Worm (Caenorhabditis elegans): ENCODE results near the gene ins-17.

The ins-17 gene

DNA sequence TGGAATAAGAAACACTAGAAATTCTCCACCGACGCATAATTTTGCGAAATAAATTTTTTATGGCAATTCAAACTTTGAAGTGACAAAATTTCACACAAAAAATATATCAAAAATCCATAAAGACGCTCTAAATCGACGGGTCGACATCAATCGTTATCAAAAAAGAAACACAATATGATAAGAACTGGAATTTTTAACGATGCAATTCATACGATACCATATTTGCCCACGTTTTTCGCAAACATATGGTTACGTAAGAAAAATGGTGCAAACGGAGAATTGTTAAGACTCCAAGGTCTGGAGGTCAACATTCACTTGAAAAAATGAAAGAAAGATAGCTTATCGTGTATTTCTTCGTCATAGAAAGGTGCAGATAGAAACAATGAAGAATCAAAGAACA is 28.8 kb upstream of the ins-17 start:
- no peak for TF ChIP-seq lsy-2 (tag; optimal IDR thresholded peaks at IDR 0.05)
- peak; percentile 69 for TF ChIP-seq fos-1 (tag; optimal IDR thresholded peaks at IDR 0.05)
- TF ChIP-seq nhr-6 (tag; optimal IDR thresholded peaks at IDR 0.05): no peak
- TF ChIP-seq nhr-237 (tag; optimal IDR thresholded peaks at IDR 0.05): no peak
- no peak for TF ChIP-seq unc-55 (GFP tag; optimal IDR thresholded peaks at IDR 0.05)
- TF ChIP-seq sma-9 (GFP tag; optimal IDR thresholded peaks at IDR 0.05): peak; percentile 73
- TF ChIP-seq sma-9 (tag; optimal IDR thresholded peaks at IDR 0.05): no peak

DNA sequence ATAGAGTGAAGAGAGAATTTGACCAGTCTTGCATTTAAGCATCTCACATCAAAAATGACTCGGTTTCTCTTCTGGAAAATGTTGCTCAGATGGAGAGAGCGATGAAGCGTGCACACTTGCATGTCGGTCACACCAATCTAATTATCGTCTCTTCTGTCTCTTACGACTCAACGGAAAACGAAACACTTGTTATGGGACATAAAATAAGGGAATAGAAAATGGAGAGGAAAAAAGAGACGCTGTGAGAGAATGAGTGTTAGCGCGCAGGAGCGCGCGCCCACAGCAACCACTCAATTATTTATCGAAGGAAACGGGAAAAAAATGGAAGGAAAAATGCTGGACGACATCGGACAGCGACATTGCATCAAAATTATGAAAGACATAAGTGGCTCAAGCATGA is 28.4 kb upstream of the ins-17 start:
- no peak for TF ChIP-seq elt-3 (tag; optimal IDR thresholded peaks at IDR 0.05)
- TF ChIP-seq egl-27 (tag; optimal IDR thresholded peaks at IDR 0.05): no peak
- TF ChIP-seq ZK546.5 (tag; optimal IDR thresholded peaks at IDR 0.05): no peak
- no peak for TF ChIP-seq dmd-4 (tag; optimal IDR thresholded peaks at IDR 0.05)
- no peak for TF ChIP-seq crh-2 (tag; optimal IDR thresholded peaks at IDR 0.05)
- TF ChIP-seq fos-1 (tag; optimal IDR thresholded peaks at IDR 0.05): no peak
- peak; percentile 1 for TF ChIP-seq ztf-4 (tag; optimal IDR thresholded peaks at IDR 0.05)
- TF ChIP-seq unc-62 (GFP tag; optimal IDR thresholded peaks at IDR 0.05): no peak
- no peak for TF ChIP-seq nhr-25 (tag; optimal IDR thresholded peaks at IDR 0.05)
- no peak for TF ChIP-seq R02D3.7 (tag; optimal IDR thresholded peaks at IDR 0.05)
- TF ChIP-seq mbf-1 (tag; optimal IDR thresholded peaks at IDR 0.05): no peak
- TF ChIP-seq nhr-11 (tag; optimal IDR thresholded peaks at IDR 0.05): no peak
- TF ChIP-seq nhr-12 (tag; optimal IDR thresholded peaks at IDR 0.05): no peak
- TF ChIP-seq F13H6.1 (tag; optimal IDR thresholded peaks at IDR 0.05): peak; percentile 57
- TF ChIP-seq skn-1 (tag; optimal IDR thresholded peaks at IDR 0.05): no peak
- TF ChIP-seq snpc-4 (tag; optimal IDR thresholded peaks at IDR 0.05): no peak
- TF ChIP-seq sem-4 (tag; optimal IDR thresholded peaks at IDR 0.05): peak; percentile 59
- TF ChIP-seq sma-9 (GFP tag; optimal IDR thresholded peaks at IDR 0.05): no peak
- no peak for TF ChIP-seq sma-9 (tag; optimal IDR thresholded peaks at IDR 0.05)
- TF ChIP-seq nhr-6 (tag; optimal IDR thresholded peaks at IDR 0.05): no peak
- TF ChIP-seq lsy-2 (tag; optimal IDR thresholded peaks at IDR 0.05): peak; percentile 29 to 58
- peak; percentile 45 for TF ChIP-seq zag-1 (tag; optimal IDR thresholded peaks at IDR 0.05)
- TF ChIP-seq nhr-21 (tag; optimal IDR thresholded peaks at IDR 0.05): no peak
- TF ChIP-seq mdl-1 (tag; optimal IDR thresholded peaks at IDR 0.05): no peak
- peak; percentile 32 for TF ChIP-seq unc-55 (GFP tag; optimal IDR thresholded peaks at IDR 0.05)
- TF ChIP-seq ceh-16 (tag; optimal IDR thresholded peaks at IDR 0.05): no peak
- peak; percentile 22 for TF ChIP-seq C34F6.9 (tag; optimal IDR thresholded peaks at IDR 0.05)
- peak; percentile 23 for TF ChIP-seq alr-1 (tag; optimal IDR thresholded peaks at IDR 0.05)
- TF ChIP-seq sma-3 (GFP tag; optimal IDR thresholded peaks at IDR 0.05): no peak
- no peak for TF ChIP-seq aly-2 (tag; optimal IDR thresholded peaks at IDR 0.05)
- TF ChIP-seq nhr-129 (tag; optimal IDR thresholded peaks at IDR 0.05): peak; percentile 72
- no peak for TF ChIP-seq ztf-1 (GFP tag; conservative IDR thresholded peaks at IDR 0.05)
- TF ChIP-seq blmp-1 (tag; optimal IDR thresholded peaks at IDR 0.05; ENCODE audit: insufficient read depth): no peak
- TF ChIP-seq nhr-77 (tag; optimal IDR thresholded peaks at IDR 0.05): no peak
- peak; percentile 20 for TF ChIP-seq lin-11 (tag; optimal IDR thresholded peaks at IDR 0.05)
- TF ChIP-seq unc-39 (tag; optimal IDR thresholded peaks at IDR 0.05): peak; percentile 42
- no peak for TF ChIP-seq nhr-10 (tag; optimal IDR thresholded peaks at IDR 0.05)
- TF ChIP-seq gmeb-1 (tag; optimal IDR thresholded peaks at IDR 0.05): no peak
- no peak for TF ChIP-seq ztf-11 (tag; optimal IDR thresholded peaks at IDR 0.05)
- TF ChIP-seq lin-13 (GFP tag; optimal IDR thresholded peaks at IDR 0.05): no peak
- no peak for TF ChIP-seq elt-1 (tag; optimal IDR thresholded peaks at IDR 0.05)
- no peak for TF ChIP-seq peb-1 (tag; optimal IDR thresholded peaks at IDR 0.05)
- no peak for TF ChIP-seq nhr-23 (tag; optimal IDR thresholded peaks at IDR 0.05)
- no peak for TF ChIP-seq mab-5 (tag; optimal IDR thresholded peaks at IDR 0.05)
- no peak for TF ChIP-seq Y55F3AM.14 (GFP tag; optimal IDR thresholded peaks at IDR 0.05)
- no peak for TF ChIP-seq nhr-237 (tag; optimal IDR thresholded peaks at IDR 0.05)
- no peak for TF ChIP-seq lin-39 (tag; optimal IDR thresholded peaks at IDR 0.05)
- no peak for TF ChIP-seq ceh-82 (tag; optimal IDR thresholded peaks at IDR 0.05)
- TF ChIP-seq ama-1 (optimal IDR thresholded peaks at IDR 0.05): no peak
